Worm (Caenorhabditis elegans): ENCODE data around the gene alh-4.

DNA sequence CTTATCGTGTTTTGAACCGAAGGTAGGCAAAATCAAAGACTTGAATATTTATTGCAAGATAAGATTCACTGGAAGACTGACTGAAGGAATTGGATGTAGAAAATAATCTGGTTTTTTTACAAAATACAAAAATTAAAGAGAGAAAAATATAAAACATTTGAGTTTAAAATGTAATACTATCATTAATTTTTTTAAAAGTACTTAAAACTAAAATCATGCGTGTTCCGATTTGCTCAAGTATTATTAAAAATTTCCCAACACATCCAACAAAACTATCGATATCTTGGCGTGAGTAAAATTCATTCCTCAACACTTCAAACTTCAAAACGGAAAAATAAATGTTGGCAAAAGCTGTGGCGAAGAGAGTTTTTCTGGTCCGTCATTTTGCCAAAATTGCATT is 39.6 kb downstream of the alh-4 start, which contains the start of gene F57F4.1:
- TF ChIP-seq flh-1 (GFP tag; optimal IDR thresholded peaks at IDR 0.05) (no peak), ces-1 (GFP tag; optimal IDR thresholded peaks at IDR 0.05) (no peak), nhr-237 (tag; optimal IDR thresholded peaks at IDR 0.05) (no peak), blmp-1 (tag; optimal IDR thresholded peaks at IDR 0.05) (no peak), snpc-4 (tag; optimal IDR thresholded peaks at IDR 0.05) (no peak), lin-32 (GFP tag; optimal IDR thresholded peaks at IDR 0.05) (no peak), nhr-76 (tag; optimal IDR thresholded peaks at IDR 0.05) (no peak)

Data from whole organism, mixed stage, embryonic.